Fruit fly (Drosophila melanogaster) whole organism, embryonic: Measurements from ENCODE around the gene CG14270.
A peak's percentile ranks its signal among the peaks of the same experiment; 100 is the strongest.

Experiments
- Aef1 ChIP-seq: fragments of 200-800 bp; sonication (Bioruptor generic); IDR thresholded peaks from 3 replicates; pipeline ENCODE4 v1.3.6; 2022; ENCODE audit warnings: missing biosample characterization, missing genetic modification characterization
- B-H2 ChIP-seq: fragments of 200-800 bp; sonication (Bioruptor generic); optimal IDR thresholded peaks from 2 replicates; lab custom pipeline; 2018; ENCODE audit warnings: missing biosample characterization, mild to moderate bottlenecking, missing genetic modification characterization
- C15 ChIP-seq: fragments of 200-800 bp; sonication (Bioruptor generic); IDR thresholded peaks from 3 replicates; pipeline ENCODE4 v1.3.6; 2022; ENCODE audit warnings: missing biosample characterization, missing genetic modification characterization
- CG10274 ChIP-seq: fragments of 200-800 bp; sonication (Bioruptor generic); optimal IDR thresholded peaks from 3 replicates; lab custom pipeline; 2017; ENCODE audit warnings: missing biosample characterization, mild to moderate bottlenecking, missing genetic modification characterization
- CG11456 ChIP-seq: fragments of 200-800 bp; sonication (Bioruptor generic); IDR thresholded peaks from 3 replicates; pipeline ENCODE4 v1.3.6; 2022; ENCODE audit warnings: missing biosample characterization, missing genetic modification characterization
- CG11504 ChIP-seq: fragments of 200-800 bp; sonication (Bioruptor generic); optimal IDR thresholded peaks from 3 replicates; lab custom pipeline; 2019; ENCODE audit warnings: missing biosample characterization, mild to moderate bottlenecking, missing genetic modification characterization, moderate library complexity
- CG11696 ChIP-seq: fragments of 200-800 bp; sonication (Bioruptor generic); IDR thresholded peaks from 2 replicates; pipeline ENCODE4 v1.3.6; 2022; ENCODE audit warnings: missing biosample characterization, missing genetic modification characterization
- CG12744 ChIP-seq: fragments of 200-800 bp; sonication (Bioruptor generic); optimal IDR thresholded peaks from 2 replicates; lab custom pipeline; 2016; ENCODE audit warnings: missing biosample characterization, missing genetic modification characterization
- CG15073 ChIP-seq: fragments of 200-800 bp; sonication (Bioruptor generic); optimal IDR thresholded peaks from 2 replicates; lab custom pipeline; 2016; ENCODE audit warnings: missing biosample characterization, missing genetic modification characterization
- CG16813 ChIP-seq: fragments of 200-800 bp; sonication (Bioruptor generic); IDR thresholded peaks from 3 replicates; pipeline ENCODE4 v1.3.6; 2022; ENCODE audit warnings: missing biosample characterization, missing genetic modification characterization; ENCODE audit not compliant: partially characterized antibody
- CG17361 ChIP-seq: fragments of 200-800 bp; sonication (Bioruptor generic); IDR thresholded peaks from 3 replicates; pipeline ENCODE4 v1.3.6; 2022; ENCODE audit warnings: missing biosample characterization, missing genetic modification characterization
- CG17568 ChIP-seq: fragments of 200-800 bp; sonication (Bioruptor generic); optimal IDR thresholded peaks from 2 replicates; lab custom pipeline; 2018; ENCODE audit warnings: missing biosample characterization, mild to moderate bottlenecking, missing genetic modification characterization, moderate library complexity
- CG18619 ChIP-seq: fragments of 200-800 bp; sonication (Bioruptor generic); optimal IDR thresholded peaks from 3 replicates; lab custom pipeline; 2017; ENCODE audit warnings: missing biosample characterization, mild to moderate bottlenecking, missing genetic modification characterization
- CG2120 ChIP-seq: fragments of 200-800 bp; sonication (Bioruptor generic); optimal IDR thresholded peaks from 3 replicates; lab custom pipeline; 2016; ENCODE audit warnings: missing biosample characterization, missing genetic modification characterization
- CG2889 ChIP-seq: fragments of 200-800 bp; sonication (Bioruptor generic); IDR thresholded peaks from 3 replicates; pipeline ENCODE4 v1.3.6; 2022; ENCODE audit warnings: missing biosample characterization, missing genetic modification characterization
- CG3065 ChIP-seq: fragments of 200-800 bp; sonication (Bioruptor generic); optimal IDR thresholded peaks from 2 replicates; lab custom pipeline; 2016; ENCODE audit warnings: missing biosample characterization, missing genetic modification characterization
- CG3847 ChIP-seq: fragments of 200-800 bp; sonication (Bioruptor generic); IDR thresholded peaks from 2 replicates; pipeline ENCODE4 v1.3.6; 2022; ENCODE audit warnings: missing biosample characterization, missing genetic modification characterization
- CG4360 ChIP-seq: fragments of 200-800 bp; sonication (Bioruptor generic); IDR thresholded peaks from 2 replicates; pipeline ENCODE4 v1.3.6; 2022; ENCODE audit warnings: missing biosample characterization, missing genetic modification characterization
- CG6854 ChIP-seq: fragments of 200-800 bp; sonication (Bioruptor generic); optimal IDR thresholded peaks from 3 replicates; lab custom pipeline; 2017; ENCODE audit warnings: missing biosample characterization, mild to moderate bottlenecking, missing genetic modification characterization
- CG8924 ChIP-seq: fragments of 200-800 bp; optimal IDR thresholded peaks from 3 replicates; lab custom pipeline; 2019; ENCODE audit warnings: missing biosample characterization, mild to moderate bottlenecking, missing genetic modification characterization, moderate library complexity
- CkIIα-i1 ChIP-seq: fragments of 200-800 bp; sonication (Bioruptor generic); IDR thresholded peaks from 2 replicates; pipeline ENCODE4 v1.3.6; 2022; ENCODE audit warnings: missing biosample characterization, missing genetic modification characterization
- Dp ChIP-seq: fragments of 200-800 bp; sonication (Bioruptor generic); optimal IDR thresholded peaks from 2 replicates; lab custom pipeline; 2018; ENCODE audit warnings: missing biosample characterization, mild to moderate bottlenecking, missing genetic modification characterization, moderate library complexity
- Drgx ChIP-seq: fragments of 200-800 bp; sonication (Bioruptor generic); IDR thresholded peaks from 2 replicates; pipeline ENCODE4 v1.3.6; 2022; ENCODE audit warnings: missing biosample characterization, missing genetic modification characterization
- Gsc ChIP-seq: fragments of 200-800 bp; sonication (Bioruptor generic); IDR thresholded peaks from 2 replicates; pipeline ENCODE4 v1.3.6; 2022; ENCODE audit warnings: missing biosample characterization, missing genetic modification characterization
- HLH4C ChIP-seq: fragments of 200-800 bp; sonication (Bioruptor generic); IDR thresholded peaks from 3 replicates; pipeline ENCODE4 v1.3.6; 2022; ENCODE audit warnings: missing biosample characterization, missing genetic modification characterization; ENCODE audit not compliant: partially characterized antibody
- HmgZ ChIP-seq: fragments of 200-800 bp; sonication (Bioruptor generic); optimal IDR thresholded peaks from 2 replicates; lab custom pipeline; 2018; ENCODE audit warnings: missing biosample characterization, mild to moderate bottlenecking, missing genetic modification characterization
- Hr39 ChIP-seq: fragments of >200 bp; optimal IDR thresholded peaks from 2 replicates; lab custom pipeline; 2017
- Mad ChIP-seq: fragments of 200-800 bp; sonication (Bioruptor generic); optimal IDR thresholded peaks from 2 replicates; lab custom pipeline; 2016; ENCODE audit warnings: missing biosample characterization, missing genetic modification characterization
- NfI ChIP-seq: fragments of 200-800 bp; sonication (Bioruptor generic); optimal IDR thresholded peaks from 3 replicates; lab custom pipeline; 2018; ENCODE audit warnings: missing biosample characterization, mild to moderate bottlenecking, missing genetic modification characterization, moderate library complexity
- Pdp1 ChIP-seq, 2 experiments: fragments of 200-800 bp; sonication (Bioruptor generic); optimal IDR thresholded peaks; 3 replicates each; lab custom pipeline; 2016; ENCODE audit warnings: missing biosample characterization in 2 of 2, missing genetic modification characterization in 2 of 2, mild to moderate bottlenecking in 1 of 2, moderate library complexity in 1 of 2
- Rx ChIP-seq: fragments of 200-800 bp; sonication (Bioruptor generic); IDR thresholded peaks from 2 replicates; pipeline ENCODE4 v1.3.6; 2022; ENCODE audit warnings: missing biosample characterization, missing genetic modification characterization
- Trl ChIP-seq, 3 experiments: fragments of >200 bp in 2 of 3; fragments of 200-800 bp in 1 of 3; sonication (Bioruptor generic) in 1 of 3; optimal IDR thresholded peaks; 2 replicates in 1 of 3; 3 replicates in 2 of 3; lab custom pipeline; 2016 to 2017; ENCODE audit warnings: missing biosample characterization in 1 of 3, missing genetic modification characterization in 1 of 3
- bsh ChIP-seq, 2 experiments: fragments of 200-800 bp; sonication (Bioruptor generic); optimal IDR thresholded peaks; 2 replicates each; lab custom pipeline; 2017 to 2018; ENCODE audit warnings: mild to moderate bottlenecking in 2 of 2, missing biosample characterization in 2 of 2, missing genetic modification characterization in 2 of 2, moderate library complexity in 1 of 2
- crp ChIP-seq, 2 experiments: fragments of 200-800 bp; sonication (Bioruptor generic); optimal IDR thresholded peaks; 2 replicates in 1 of 2; 3 replicates in 1 of 2; lab custom pipeline; 2017; ENCODE audit warnings: missing biosample characterization in 2 of 2, missing genetic modification characterization in 2 of 2, mild to moderate bottlenecking in 1 of 2, moderate library complexity in 1 of 2
- h ChIP-seq: fragments of >200 bp; optimal IDR thresholded peaks from 2 replicates; lab custom pipeline; 2017
- her ChIP-seq: fragments of 200-800 bp; sonication (Bioruptor generic); optimal IDR thresholded peaks from 2 replicates; lab custom pipeline; 2016; ENCODE audit warnings: missing biosample characterization, missing genetic modification characterization
- luna ChIP-seq: fragments of 200-800 bp; sonication (Bioruptor generic); optimal IDR thresholded peaks from 2 replicates; lab custom pipeline; 2016; ENCODE audit warnings: missing biosample characterization, missing genetic modification characterization
- org-1 ChIP-seq: fragments of 200-800 bp; sonication (Bioruptor generic); optimal IDR thresholded peaks from 2 replicates; lab custom pipeline; 2017; ENCODE audit warnings: missing biosample characterization, missing genetic modification characterization
- pan ChIP-seq, 4 experiments: fragments of >200 bp in 3 of 4; fragments of 200-800 bp in 1 of 4; sonication (Bioruptor generic) in 1 of 4; optimal IDR thresholded peaks in 3 of 4; IDR thresholded peaks in 1 of 4; 2 replicates each; pipeline versions ENCODE4 v1.3.6 to Lab custom; 2017 to 2022; ENCODE audit warnings: missing biosample characterization in 2 of 4, missing genetic modification characterization in 2 of 4, mixed read lengths in 1 of 4
- pum ChIP-seq: fragments of 200-800 bp; sonication (Bioruptor generic); optimal IDR thresholded peaks from 2 replicates; lab custom pipeline; 2016; ENCODE audit warnings: missing biosample characterization, missing genetic modification characterization
- ranshi ChIP-seq: fragments of 200-800 bp; sonication (Bioruptor generic); IDR thresholded peaks from 2 replicates; pipeline ENCODE4 v1.3.6; 2022; ENCODE audit warnings: missing biosample characterization, missing genetic modification characterization
- ro ChIP-seq: fragments of 200-800 bp; sonication (Bioruptor generic); IDR thresholded peaks from 2 replicates; pipeline ENCODE4 v1.3.6; 2022; ENCODE audit warnings: missing biosample characterization, missing genetic modification characterization
- sd ChIP-seq: fragments of 200-800 bp; sonication (Bioruptor generic); optimal IDR thresholded peaks from 3 replicates; lab custom pipeline; 2018; ENCODE audit warnings: missing biosample characterization, mild to moderate bottlenecking, missing genetic modification characterization, moderate library complexity
- trh ChIP-seq: fragments of 200-800 bp; sonication (Bioruptor generic); optimal IDR thresholded peaks from 2 replicates; lab custom pipeline; 2016; ENCODE audit warnings: missing biosample characterization, missing genetic modification characterization
- usp ChIP-seq: fragments of >200 bp; optimal IDR thresholded peaks from 2 replicates; lab custom pipeline; 2017; ENCODE audit warnings: missing biosample characterization, missing genetic modification characterization
- wdn ChIP-seq: fragments of 200-800 bp; sonication (Bioruptor generic); IDR thresholded peaks from 2 replicates; pipeline ENCODE4 v1.3.6; 2022; ENCODE audit warnings: missing biosample characterization, missing genetic modification characterization
- z ChIP-seq: fragments of 200-800 bp; sonication (Bioruptor generic); IDR thresholded peaks from 3 replicates; pipeline ENCODE4 v1.3.6; 2022; ENCODE audit warnings: missing biosample characterization, missing genetic modification characterization
- zfh2 ChIP-seq: fragments of 200-800 bp; sonication (Bioruptor generic); optimal IDR thresholded peaks from 2 replicates; lab custom pipeline; 2016; ENCODE audit warnings: missing biosample characterization, missing genetic modification characterization

The CG14270 gene

DNA sequence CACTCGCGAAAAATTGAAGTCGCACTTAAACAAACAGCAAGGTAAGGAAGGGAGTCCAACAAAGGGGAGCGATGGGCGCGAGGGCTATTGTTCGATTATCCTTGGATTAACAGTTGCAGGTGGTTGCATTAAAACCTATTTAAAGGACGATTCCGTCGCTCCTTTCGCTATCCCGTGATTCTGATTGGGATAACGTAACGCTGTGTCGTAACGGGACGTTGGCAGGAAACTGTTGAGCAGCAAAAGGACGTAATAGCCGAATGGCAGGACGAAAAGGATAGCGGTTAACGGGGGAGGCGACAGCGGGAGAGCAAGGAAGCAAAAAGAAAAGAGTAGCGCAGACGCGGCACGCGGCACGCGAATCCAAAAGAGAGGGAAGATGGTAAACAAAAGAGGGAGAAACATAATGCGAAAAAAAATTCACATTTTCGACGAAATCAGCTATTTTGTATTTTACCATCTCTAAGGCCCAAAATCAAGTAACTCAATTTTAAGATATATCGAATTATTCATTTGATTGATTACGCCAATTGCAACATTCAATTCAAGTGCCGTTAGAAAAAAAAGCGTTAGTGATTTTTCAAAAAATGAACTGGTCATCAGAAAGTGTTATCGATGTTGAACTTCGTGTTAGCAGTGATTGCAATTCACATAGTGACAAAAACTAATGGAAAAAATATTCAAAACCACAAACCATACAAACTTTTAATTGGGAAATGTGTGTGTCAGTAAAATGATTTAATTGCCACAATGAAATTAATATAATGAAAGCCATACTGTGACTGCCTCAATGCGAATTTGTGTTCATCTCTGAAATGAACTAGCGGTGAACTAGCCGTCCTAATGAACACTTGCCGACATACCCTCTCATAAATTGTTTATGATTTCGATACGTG is 2.8 kb downstream of the CG14270 start, which contains the start of the genes CG10804 and CG10802 (continued):
- TF ChIP-seq ro (GFP tag; lab: Robert Waterston, UW) (peak; percentile 58), org-1 (GFP tag; lab: Kevin White, UChicago) (no peak), zfh2 (GFP tag; lab: Kevin White, UChicago) (peak; percentile 92), B-H2 (GFP tag; lab: Kevin White, UChicago) (peak; percentile 36), Aef1 (peak; percentile 84), HLH4C (GFP tag; lab: Robert Waterston, UW) (peak; percentile 73), CG4360 (GFP tag; lab: Robert Waterston, UW) (no peak), CG2889 (GFP tag; lab: Robert Waterston, UW) (peak; percentile 67; the same call in 1 of the 3 replicates), z (0 out of 3 replicates have a peak, but pooled peaks have one; percentile 38), h (lab: Kevin White, UChicago) (no peak), Hr39 (lab: Kevin White, UChicago) (no peak), CG12744 (GFP tag; lab: Kevin White, UChicago) (peak; percentile 62), trh (GFP tag; lab: Kevin White, UChicago) (no peak), CG17568 (GFP tag; lab: Kevin White, UChicago) (no peak), pum (GFP tag; lab: Kevin White, UChicago) (peak; percentile 79), CG3065 (GFP tag; lab: Kevin White, UChicago) (peak; percentile 21), CG17361 (GFP tag; lab: Robert Waterston, UW) (peak; percentile 82), CkIIα-i1 (GFP tag; lab: Robert Waterston, UW) (no peak), CG6854 (GFP tag; lab: Kevin White, UChicago) (no peak), CG2120 (GFP tag; lab: Kevin White, UChicago) (peak; percentile 92), CG18619 (GFP tag; lab: Kevin White, UChicago) (no peak), CG16813 (GFP tag; lab: Robert Waterston, UW) (peak; percentile 77), luna (GFP tag; lab: Kevin White, UChicago) (peak; percentile 40), NfI (peak; percentile 65), Pdp1 (GFP tag; optimal IDR thresholded peaks at IDR 0.05; lab: Kevin White, UChicago) (peak; percentile 76 to 80), crp (GFP tag; optimal IDR thresholded peaks at IDR 0.05; lab: Kevin White, UChicago) (peak in 1 of 2 experiments; percentile 42), HmgZ (tag; lab: Kevin White, UChicago) (peak; percentile 80), CG8924 (tag; lab: Kevin White, UChicago) (peak; percentile 63), CG11504 (no peak), usp (no peak), ranshi (GFP tag; lab: Robert Waterston, UW) (peak; percentile 81; the same call in 1 of the 2 replicates), CG15073 (GFP tag; lab: Kevin White, UChicago) (peak; percentile 33), Rx (GFP tag; lab: Robert Waterston, UW) (peak; percentile 85), CG11456 (GFP tag; lab: Robert Waterston, UW) (peak; percentile 91), Dp (GFP tag; lab: Kevin White, UChicago) (peak; percentile 43), sd (tag; lab: Kevin White, UChicago) (peak; percentile 48), Mad (peak; percentile 69), Gsc (GFP tag; lab: Robert Waterston, UW) (no peak; the same call in 1 of the 2 replicates), Trl (optimal IDR thresholded peaks at IDR 0.05; lab: Kevin White, UChicago) (no peak), Trl (GFP tag; optimal IDR thresholded peaks at IDR 0.05; lab: Kevin White, UChicago) (peak; percentile 85), CG11696 (GFP tag; lab: Robert Waterston, UW) (peak; percentile 24; the same call in 1 of the 2 replicates), CG10274 (GFP tag; lab: Kevin White, UChicago) (peak; percentile 9), bsh (GFP tag; optimal IDR thresholded peaks at IDR 0.05; lab: Kevin White, UChicago) (peak in 1 of 2 experiments; percentile 72), her (GFP tag; lab: Kevin White, UChicago) (peak; percentile 50), Drgx (GFP tag; lab: Robert Waterston, UW) (peak; percentile 42), C15 (GFP tag; lab: Robert Waterston, UW) (no peak), CG3847 (peak; percentile 79), pan (optimal IDR thresholded peaks at IDR 0.05; lab: Kevin White, UChicago) (no peak), pan (GFP tag; optimal IDR thresholded peaks at IDR 0.05 in 1 of 2, IDR thresholded peaks at IDR 0.05 in 1 of 2) (peak in 1 of 2 experiments; percentile 90), wdn (peak; percentile 24; the same call in 1 of the 2 replicates)
